Fruit fly (Drosophila melanogaster) whole organism, prepupa: ENCODE data around the gene Usp5.

ENCODE experiments used
- CG11762 ChIP-seq: fragments of 200-800 bp; sonication (Bioruptor generic); optimal IDR thresholded peaks from 3 replicates; lab custom pipeline; 2016; ENCODE audit warnings: missing biosample characterization, missing genetic modification characterization; ENCODE audit not compliant: insufficient read depth
- CG8119 ChIP-seq: fragments of 200-800 bp; sonication (Bioruptor generic); IDR thresholded peaks from 3 replicates; pipeline ENCODE4 v1.3.6; 2022; ENCODE audit warnings: missing biosample characterization, missing genetic modification characterization
- CG9139 ChIP-seq: fragments of 200-800 bp; sonication (Bioruptor generic); optimal IDR thresholded peaks from 3 replicates; lab custom pipeline; 2017; ENCODE audit warnings: missing biosample characterization, mild to moderate bottlenecking, missing genetic modification characterization
- Gug ChIP-seq: fragments of 200-800 bp; sonication (Bioruptor generic); IDR thresholded peaks from 2 replicates; pipeline ENCODE4 v1.3.6; 2022; ENCODE audit warnings: missing biosample characterization, missing genetic modification characterization
- Lpt ChIP-seq: fragments of 200-800 bp; sonication (Bioruptor generic); optimal IDR thresholded peaks from 3 replicates; lab custom pipeline; 2016; ENCODE audit warnings: missing biosample characterization, missing genetic modification characterization
- acj6 ChIP-seq: fragments of 200-800 bp; sonication (Bioruptor generic); optimal IDR thresholded peaks from 3 replicates; lab custom pipeline; 2016; ENCODE audit warnings: missing biosample characterization, missing genetic modification characterization
- cyc ChIP-seq: fragments of 200-800 bp; sonication (Bioruptor generic); optimal IDR thresholded peaks from 3 replicates; lab custom pipeline; 2016; ENCODE audit warnings: missing biosample characterization, missing genetic modification characterization
- eg ChIP-seq: fragments of 200-800 bp; sonication (Bioruptor generic); IDR thresholded peaks from 3 replicates; pipeline ENCODE4 v1.3.6; 2022; ENCODE audit warnings: missing biosample characterization, missing genetic modification characterization

- no peak for TF ChIP-seq CG11762 (GFP tag; lab: Kevin White, UChicago)
- TF ChIP-seq CG8119: no peak
- no peak for TF ChIP-seq CG9139 (GFP tag; lab: Kevin White, UChicago)
- no peak for TF ChIP-seq eg (GFP tag; lab: Robert Waterston, UW)
- no peak for TF ChIP-seq cyc (GFP tag; lab: Kevin White, UChicago)
- TF ChIP-seq Lpt (GFP tag; lab: Kevin White, UChicago): no peak
- TF ChIP-seq Gug (GFP tag; lab: Robert Waterston, UW): no peak
- TF ChIP-seq acj6 (GFP tag; lab: Kevin White, UChicago): no peak
These were observed 40.0 kb downstream of the Usp5 start for dm6 chr3L:3108040-3108615.
